Worm (Caenorhabditis elegans) whole organism, young adult: ENCODE measurements around the gene hum-8.

ENCODE experiments used
- C06A6.2 ChIP-seq: fragments of 200-800 bp; sonication (Bioruptor generic); conservative IDR thresholded peaks from 2 replicates; pipeline ENCODE4 v1.3.6; 2022; ENCODE audit warnings: missing genetic modification characterization, missing compliant biosample characterization
- F23B12.7 ChIP-seq: sonication (generic microtip); optimal IDR thresholded peaks from 2 replicates; lab custom pipeline; 2017; ENCODE audit warnings: missing genetic modification characterization, mild to moderate bottlenecking, missing compliant biosample characterization, antibody characterized with exemption, moderate library complexity; ENCODE audit not compliant: insufficient read depth
- F33H1.4 ChIP-seq: fragments of 200-800 bp; sonication (Bioruptor generic); IDR thresholded peaks from 2 replicates; pipeline ENCODE4 v1.3.6; 2022; ENCODE audit warnings: missing genetic modification reagents, missing genetic modification characterization, missing compliant biosample characterization
- F39B2.1 ChIP-seq: fragments of 200-800 bp; sonication (Bioruptor generic); IDR thresholded peaks from 2 replicates; pipeline ENCODE4 v1.3.6; 2022; ENCODE audit warnings: missing genetic modification reagents, missing genetic modification characterization, missing compliant biosample characterization
- F49E8.2 ChIP-seq: sonication (generic microtip); optimal IDR thresholded peaks from 3 replicates; lab custom pipeline; 2017; ENCODE audit warnings: missing genetic modification characterization, mild to moderate bottlenecking, missing compliant biosample characterization, antibody characterized with exemption, moderate library complexity; ENCODE audit not compliant: insufficient read depth
- Y53F4B.3 ChIP-seq: fragments of 200-800 bp; sonication (Bioruptor generic); IDR thresholded peaks from 2 replicates; pipeline ENCODE4 v1.3.6; 2022; ENCODE audit warnings: missing genetic modification reagents, missing genetic modification characterization, missing compliant biosample characterization
- Y53G8AR.9 ChIP-seq: fragments of 200-800 bp; sonication (Bioruptor generic); conservative IDR thresholded peaks from 2 replicates; pipeline ENCODE4 v1.3.6; 2022; ENCODE audit warnings: missing genetic modification reagents, missing genetic modification characterization, missing compliant biosample characterization
- Y79H2A.3 ChIP-seq: fragments of 200-800 bp; sonication (Bioruptor generic); conservative IDR thresholded peaks from 2 replicates; pipeline ENCODE4 v1.3.6; 2022; ENCODE audit warnings: missing genetic modification reagents, missing genetic modification characterization, missing compliant biosample characterization
- Y95B8A.8 ChIP-seq: fragments of 200-800 bp; sonication (Bioruptor generic); IDR thresholded peaks from 2 replicates; pipeline ENCODE4 v1.3.6; 2022; ENCODE audit warnings: missing genetic modification reagents, missing genetic modification characterization, missing compliant biosample characterization
- ama-1 ChIP-seq, 3 experiments: fragments of 150-350 bp in 1 of 3; sonication (generic microtip) in 2 of 3; optimal IDR thresholded peaks; 2 replicates each; lab custom pipeline; 2014 to 2018; ENCODE audit warnings: missing biosample characterization in 2 of 3, missing genetic modification characterization in 2 of 3, missing genetic modification reagents in 2 of 3
- aptf-2 ChIP-seq: fragments of 200-800 bp; sonication (Bioruptor generic); conservative IDR thresholded peaks from 2 replicates; pipeline ENCODE4 v1.3.6; 2022; ENCODE audit warnings: missing genetic modification reagents, missing genetic modification characterization, missing compliant biosample characterization
- athp-1 ChIP-seq: sonication (generic microtip); optimal IDR thresholded peaks from 2 replicates; lab custom pipeline; 2017; ENCODE audit warnings: mild to moderate bottlenecking, missing genetic modification characterization, missing compliant biosample characterization
- cebp-2 ChIP-seq: fragments of 200-800 bp; sonication (Bioruptor generic); IDR thresholded peaks from 2 replicates; pipeline ENCODE4 v1.3.6; 2022; ENCODE audit warnings: missing genetic modification characterization, missing compliant biosample characterization
- ceh-40 ChIP-seq: fragments of 200-800 bp; sonication (Bioruptor generic); IDR thresholded peaks from 2 replicates; pipeline ENCODE4 v1.3.6; 2022; ENCODE audit warnings: missing genetic modification characterization, missing compliant biosample characterization
- dox-1 ChIP-seq: fragments of 200-800 bp; sonication (Bioruptor generic); IDR thresholded peaks from 2 replicates; pipeline ENCODE4 v1.3.6; 2022; ENCODE audit warnings: missing genetic modification reagents, missing genetic modification characterization, missing compliant biosample characterization
- dpl-1 ChIP-seq: fragments of 150-350 bp; optimal IDR thresholded peaks from 2 replicates; lab custom pipeline; 2014; ENCODE audit warnings: missing biosample characterization, missing genetic modification reagents, missing genetic modification characterization
- egl-18 ChIP-seq: fragments of 200-800 bp; sonication (Bioruptor generic); IDR thresholded peaks from 2 replicates; pipeline ENCODE4 v1.3.6; 2022; ENCODE audit warnings: missing genetic modification reagents, missing genetic modification characterization, missing compliant biosample characterization
- him-1 ChIP-seq: sonication (generic microtip); optimal IDR thresholded peaks from 2 replicates; lab custom pipeline; 2016; ENCODE audit warnings: missing genotype, missing genetic modification reagents, missing genetic modification characterization, missing compliant biosample characterization
- hlh-12 ChIP-seq: sonication (generic microtip); optimal IDR thresholded peaks from 2 replicates; lab custom pipeline; 2016; ENCODE audit warnings: missing genetic modification characterization, missing compliant biosample characterization
- hlh-26 ChIP-seq: fragments of 200-800 bp; sonication (Bioruptor generic); conservative IDR thresholded peaks from 2 replicates; pipeline ENCODE4 v1.3.6; 2022; ENCODE audit warnings: missing genetic modification reagents, missing genetic modification characterization, missing compliant biosample characterization
- hrde-1 ChIP-seq: sonication (generic microtip); optimal IDR thresholded peaks from 2 replicates; lab custom pipeline; 2016; ENCODE audit warnings: missing genetic modification characterization, mild to moderate bottlenecking, missing compliant biosample characterization, moderate library complexity, missing genotype, missing genetic modification reagents, borderline replicate concordance
- lin-35 ChIP-seq, 3 experiments: fragments of 150-350 bp in 2 of 3; sonication (generic microtip) in 1 of 3; optimal IDR thresholded peaks; 2 replicates each; lab custom pipeline; 2014 to 2018; ENCODE audit warnings: missing biosample characterization in 3 of 3, missing genetic modification characterization in 3 of 3, missing genetic modification reagents in 3 of 3
- lin-54 ChIP-seq: fragments of 200-800 bp; sonication (Bioruptor generic); optimal IDR thresholded peaks from 2 replicates; lab custom pipeline; 2018; ENCODE audit warnings: mild to moderate bottlenecking, missing genetic modification characterization, missing compliant biosample characterization
- lsl-1 ChIP-seq: fragments of 200-800 bp; sonication (Bioruptor generic); optimal IDR thresholded peaks from 2 replicates; lab custom pipeline; 2018; ENCODE audit warnings: mild to moderate bottlenecking, missing genetic modification characterization, moderate library complexity, missing compliant biosample characterization
- madf-8 ChIP-seq: fragments of 200-800 bp; sonication (Bioruptor generic); conservative IDR thresholded peaks from 2 replicates; pipeline ENCODE4 v1.3.6; 2022; ENCODE audit warnings: missing genetic modification reagents, missing genetic modification characterization, missing compliant biosample characterization
- mcd-1 ChIP-seq: fragments of 200-800 bp; sonication (Bioruptor generic); IDR thresholded peaks from 2 replicates; pipeline ENCODE4 v1.3.6; 2022; ENCODE audit warnings: missing genetic modification reagents, missing genetic modification characterization, missing compliant biosample characterization
- mes-4 ChIP-seq: sonication (generic microtip); optimal IDR thresholded peaks from 2 replicates; lab custom pipeline; 2016; ENCODE audit warnings: missing genotype, missing genetic modification characterization, missing compliant biosample characterization
- nhr-90 ChIP-seq: sonication (generic microtip); optimal IDR thresholded peaks from 2 replicates; lab custom pipeline; 2016; ENCODE audit warnings: missing genotype, mild to moderate bottlenecking, missing genetic modification characterization, missing compliant biosample characterization
- sea-2 ChIP-seq: fragments of 200-800 bp; sonication (Bioruptor generic); IDR thresholded peaks from 2 replicates; pipeline ENCODE4 v1.3.6; 2022; ENCODE audit warnings: missing genetic modification characterization, missing compliant biosample characterization
- snpc-4 ChIP-seq, 5 experiments: fragments of 150-350 bp in 1 of 5; sonication (generic microtip) in 4 of 5; optimal IDR thresholded peaks; 2 replicates each; lab custom pipeline; 2014 to 2018; ENCODE audit warnings: missing genetic modification characterization in 5 of 5, missing biosample characterization in 3 of 5, antibody characterized with exemption in 2 of 5, mild to moderate bottlenecking in 2 of 5, missing compliant biosample characterization in 2 of 5, missing genotype in 2 of 5, moderate library complexity in 2 of 5, missing genetic modification reagents in 1 of 5
- sptf-2 ChIP-seq: fragments of 200-800 bp; sonication (Bioruptor generic); optimal IDR thresholded peaks from 2 replicates; lab custom pipeline; 2018; ENCODE audit warnings: mild to moderate bottlenecking, missing genetic modification characterization, missing compliant biosample characterization
- unc-130 ChIP-seq: sonication (generic microtip); optimal IDR thresholded peaks from 2 replicates; lab custom pipeline; 2016; ENCODE audit warnings: missing genetic modification reagents, missing genetic modification characterization, missing compliant biosample characterization

hum-8 gene

ce11 chrIV:379605-380004 lies 60.7 kb downstream of the hum-8 start (continued):
- TF ChIP-seq unc-130 (peak; percentile 52), C06A6.2 (no peak), hlh-26 (no peak), Y95B8A.8 (GFP tag; lab: Robert Waterston, UW) (no peak), F33H1.4 (peak; percentile 92), Y79H2A.3 (GFP tag; lab: Robert Waterston, UW) (no peak), dox-1 (peak; percentile 53; the same call in 1 of the 2 replicates), snpc-4 (GFP tag; optimal IDR thresholded peaks at IDR 0.05; lab: Kevin White, UChicago) (peak; percentile 2), snpc-4 (tag; optimal IDR thresholded peaks at IDR 0.05; lab: Kevin White, UChicago) (peak in 1 of 4 experiments; percentile 17), madf-8 (no peak; the same call in 1 of the 2 replicates), aptf-2 (no peak), F23B12.7 (tag; lab: Kevin White, UChicago) (no peak), athp-1 (tag; lab: Kevin White, UChicago) (no peak), nhr-90 (tag; lab: Kevin White, UChicago) (no peak), hlh-12 (no peak), him-1 (tag; lab: Kevin White, UChicago) (no peak), egl-18 (GFP tag; lab: Robert Waterston, UW) (no peak), mcd-1 (GFP tag; lab: Robert Waterston, UW) (peak; percentile 15; the same call in 1 of the 2 replicates), dpl-1 (GFP tag; lab: Kevin White, UChicago) (peak; percentile 53), ama-1 (optimal IDR thresholded peaks at IDR 0.05; lab: Kevin White, UChicago) (no peak), ama-1 (GFP tag; optimal IDR thresholded peaks at IDR 0.05; lab: Kevin White, UChicago) (no peak), ceh-40 (no peak), F49E8.2 (tag; lab: Kevin White, UChicago) (peak; percentile 66), lin-35 (GFP tag; optimal IDR thresholded peaks at IDR 0.05; lab: Kevin White, UChicago) (no peak), Y53F4B.3 (GFP tag; lab: Robert Waterston, UW) (no peak), sptf-2 (GFP tag; lab: Kevin White, UChicago) (no peak), cebp-2 (GFP tag; lab: Robert Waterston, UW) (no peak), F39B2.1 (GFP tag; lab: Robert Waterston, UW) (no peak), mes-4 (tag; lab: Kevin White, UChicago) (no peak), hrde-1 (tag; lab: Kevin White, UChicago) (no peak), lsl-1 (GFP tag; lab: Kevin White, UChicago) (peak; percentile 65), lin-54 (GFP tag; lab: Kevin White, UChicago) (peak; percentile 97), sea-2 (GFP tag; lab: Robert Waterston, UW) (no peak), Y53G8AR.9 (no peak)
